Worm (Caenorhabditis elegans): ENCODE results near the gene ZK177.1.

Gene ZK177.1

DNA sequence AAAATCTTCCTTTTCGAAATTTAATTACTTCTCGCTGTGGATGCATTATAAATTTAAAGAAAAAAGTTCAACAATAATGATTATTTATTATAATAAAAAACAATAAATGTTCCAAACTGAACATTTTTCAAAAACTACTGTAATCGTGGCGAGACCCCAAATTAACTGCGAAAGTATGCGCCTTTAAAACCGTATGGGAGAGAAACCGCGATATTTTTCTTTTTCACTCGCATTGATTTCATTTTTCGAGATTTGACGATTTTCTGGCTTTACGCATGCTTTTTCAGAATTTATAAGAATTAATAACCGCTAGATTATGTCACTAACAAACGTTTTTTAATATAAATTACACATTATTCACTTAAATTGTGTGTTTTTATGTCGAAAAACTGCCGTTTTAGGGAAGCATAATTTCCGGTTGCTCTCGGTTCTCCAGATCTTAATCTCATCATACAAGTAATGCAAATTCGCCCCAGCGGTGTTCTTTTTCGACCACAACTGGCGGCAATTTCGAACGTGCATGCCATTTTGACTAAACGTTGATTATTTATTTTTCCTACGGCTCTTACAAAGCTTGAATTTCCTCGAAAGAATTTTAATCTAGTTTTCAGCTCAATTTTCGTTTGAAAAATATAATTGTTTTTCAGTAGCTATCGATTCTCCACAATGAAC, 26.8 kb upstream of the ZK177.1 start, which contains the start of gene F12A10.8:
F12A10.8 (minus strand) TSS at position 79 of the 672 bp plus-strand sequence.
- TF ChIP-seq ztf-23 (GFP tag; IDR thresholded peaks at IDR 0.05) (no peak), klf-2 (GFP tag; conservative IDR thresholded peaks at IDR 0.05) (no peak), ref-1 (GFP tag; conservative IDR thresholded peaks at IDR 0.05) (no peak), cog-1 (tag; optimal IDR thresholded peaks at IDR 0.05) (no peak), tab-1 (GFP tag; IDR thresholded peaks at IDR 0.05) (no peak), T22C8.4 (GFP tag; IDR thresholded peaks at IDR 0.05) (no peak), flt-1 (GFP tag; IDR thresholded peaks at IDR 0.05) (no peak), med-1 (GFP tag; optimal IDR thresholded peaks at IDR 0.05; ENCODE audit: insufficient read depth) (no peak), ztf-29 (GFP tag; IDR thresholded peaks at IDR 0.05) (no peak)

DNA sequence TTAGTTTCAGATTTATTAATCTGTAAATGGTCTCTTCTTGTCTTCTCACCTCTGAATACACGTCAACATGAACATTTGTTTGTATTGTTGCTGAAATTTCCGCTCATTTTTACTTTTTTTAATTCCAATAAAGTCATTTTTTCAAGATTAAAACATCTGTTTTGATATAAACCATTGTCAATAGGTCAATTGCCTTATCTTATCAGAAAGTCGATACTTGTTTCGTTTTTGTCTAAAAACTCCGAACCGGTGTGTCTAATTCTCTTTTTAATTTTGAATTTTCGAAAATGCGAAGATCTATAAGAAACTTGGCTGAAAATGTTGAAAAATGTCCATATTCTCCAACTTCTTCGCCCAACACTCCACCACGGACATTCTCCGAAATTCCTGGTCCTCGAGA, 24.2 kb upstream of the ZK177.1 start, which contains the start of gene cyp-44A1:
cyp-44A1 (plus strand) TSS at position 285 of the 400 bp plus-strand sequence.
- no peak for TF ChIP-seq med-1 (GFP tag; optimal IDR thresholded peaks at IDR 0.05; ENCODE audit: insufficient read depth)
- no peak for TF ChIP-seq flt-1 (GFP tag; IDR thresholded peaks at IDR 0.05)
- TF ChIP-seq klf-2 (GFP tag; conservative IDR thresholded peaks at IDR 0.05) = no peak
- TF ChIP-seq ref-1 (GFP tag; conservative IDR thresholded peaks at IDR 0.05) = no peak
- TF ChIP-seq ztf-29 (GFP tag; IDR thresholded peaks at IDR 0.05) = no peak

- TF ChIP-seq ztf-29 (GFP tag; IDR thresholded peaks at IDR 0.05) (no peak), ref-1 (GFP tag; conservative IDR thresholded peaks at IDR 0.05) (no peak), cog-1 (tag; optimal IDR thresholded peaks at IDR 0.05) (no peak), flt-1 (GFP tag; IDR thresholded peaks at IDR 0.05) (no peak), ztf-23 (GFP tag; IDR thresholded peaks at IDR 0.05) (no peak), T22C8.4 (GFP tag; IDR thresholded peaks at IDR 0.05) (no peak), klf-2 (GFP tag; conservative IDR thresholded peaks at IDR 0.05) (no peak), med-1 (GFP tag; optimal IDR thresholded peaks at IDR 0.05; ENCODE audit: insufficient read depth) (no peak), tab-1 (GFP tag; IDR thresholded peaks at IDR 0.05) (no peak)
These were observed 22.1 kb upstream of the ZK177.1 start, which contains the start of gene npp-24 for ce11 chrII:5505820-5506287. npp-24 (plus strand) TSS chrII:5505870.

DNA sequence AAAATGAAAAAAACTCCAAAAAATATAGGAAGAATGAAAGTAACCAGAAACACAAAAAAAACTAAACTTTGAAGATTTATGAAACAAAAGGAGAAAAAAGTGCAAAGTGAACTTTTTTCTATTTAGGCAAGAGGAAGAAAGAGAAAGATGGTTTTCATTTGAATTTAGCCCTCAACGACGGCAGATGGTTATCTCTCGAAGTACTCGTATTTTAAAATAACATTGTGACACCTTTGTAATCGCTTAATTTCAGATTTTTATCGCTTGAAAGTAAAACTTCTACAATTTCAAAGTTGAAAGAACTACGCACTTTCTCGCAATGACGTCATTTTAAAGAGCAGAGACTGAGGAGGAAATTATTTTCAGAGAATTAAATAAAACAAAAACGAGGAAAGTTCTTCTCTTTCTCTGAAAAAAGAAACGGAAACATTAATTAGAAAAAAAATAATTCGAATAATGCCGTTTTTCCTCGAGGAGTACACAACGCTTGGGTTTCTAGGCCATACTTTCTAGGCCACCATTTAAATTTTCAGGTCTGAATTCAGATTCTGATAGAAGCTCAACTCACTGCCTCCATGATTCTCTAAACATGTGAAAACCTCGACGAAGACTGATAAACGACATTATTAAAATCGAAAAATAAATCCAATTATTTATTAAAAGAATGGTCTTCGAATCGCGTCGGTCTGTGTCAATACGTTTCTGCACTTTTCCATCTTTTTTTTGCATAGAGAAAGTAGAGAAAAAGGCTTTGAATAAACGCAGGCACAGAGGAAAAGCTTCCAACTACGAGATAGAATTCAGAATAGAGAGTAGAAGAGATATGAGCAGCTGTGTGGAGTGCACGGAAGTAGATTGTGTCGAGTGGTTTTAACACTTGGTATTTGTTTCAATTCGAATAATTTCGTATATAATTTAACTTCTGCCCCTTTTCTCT, 16.3 kb upstream of the ZK177.1 start:
- no peak for TF ChIP-seq T22C8.4 (GFP tag; IDR thresholded peaks at IDR 0.05)
- TF ChIP-seq cog-1 (tag; optimal IDR thresholded peaks at IDR 0.05) = peak; percentile 44

DNA sequence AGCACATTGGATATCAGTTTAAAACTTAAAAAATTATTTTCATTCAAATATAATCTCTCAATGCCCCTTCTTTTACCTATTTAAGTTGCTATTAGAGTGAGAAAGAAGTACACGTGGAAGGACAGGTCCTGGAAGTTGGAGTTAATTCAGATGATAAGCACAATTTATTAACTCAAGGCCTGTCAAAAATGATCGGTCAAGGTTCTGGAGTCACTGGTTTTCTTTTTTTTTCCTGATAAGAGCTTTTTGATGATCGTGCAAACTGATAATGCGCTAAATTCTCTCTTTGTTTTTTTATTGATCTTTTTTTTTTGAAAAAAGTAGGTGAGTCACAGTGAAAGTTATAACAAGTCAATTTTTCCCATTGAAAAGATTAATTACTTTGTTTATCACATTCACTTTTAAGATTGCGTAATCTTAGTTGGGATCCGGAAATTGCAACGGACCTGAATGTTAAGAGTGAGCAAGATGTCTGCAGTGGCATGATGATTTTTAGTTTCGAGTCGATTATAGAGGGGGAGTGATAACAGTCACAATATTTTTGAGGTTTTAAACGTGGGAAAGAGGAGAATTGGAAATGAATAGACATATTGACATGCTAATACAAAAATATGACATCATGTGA, 15.4 kb upstream of the ZK177.1 start:
- TF ChIP-seq med-1 (GFP tag; optimal IDR thresholded peaks at IDR 0.05; ENCODE audit: insufficient read depth) (no peak), ref-1 (GFP tag; conservative IDR thresholded peaks at IDR 0.05) (no peak), flt-1 (GFP tag; IDR thresholded peaks at IDR 0.05) (no peak), cog-1 (tag; optimal IDR thresholded peaks at IDR 0.05) (no peak), T22C8.4 (GFP tag; IDR thresholded peaks at IDR 0.05) (no peak), tab-1 (GFP tag; IDR thresholded peaks at IDR 0.05) (no peak), ztf-29 (GFP tag; IDR thresholded peaks at IDR 0.05) (no peak), klf-2 (GFP tag; conservative IDR thresholded peaks at IDR 0.05) (no peak), ztf-23 (GFP tag; IDR thresholded peaks at IDR 0.05) (no peak)

- TF ChIP-seq tab-1 (GFP tag; IDR thresholded peaks at IDR 0.05) (no peak), cog-1 (tag; optimal IDR thresholded peaks at IDR 0.05) (no peak), ztf-23 (GFP tag; IDR thresholded peaks at IDR 0.05) (no peak), klf-2 (GFP tag; conservative IDR thresholded peaks at IDR 0.05) (no peak), ztf-29 (GFP tag; IDR thresholded peaks at IDR 0.05) (no peak), ref-1 (GFP tag; conservative IDR thresholded peaks at IDR 0.05) (no peak), flt-1 (GFP tag; IDR thresholded peaks at IDR 0.05) (no peak), med-1 (GFP tag; optimal IDR thresholded peaks at IDR 0.05; ENCODE audit: insufficient read depth) (no peak), T22C8.4 (GFP tag; IDR thresholded peaks at IDR 0.05) (no peak)
These were observed 13.1 kb upstream of the ZK177.1 start, which contains the start of gene sahd-1 for ce11 chrII:5514846-5515245. sahd-1 (minus strand) TSS chrII:5514945.

DNA sequence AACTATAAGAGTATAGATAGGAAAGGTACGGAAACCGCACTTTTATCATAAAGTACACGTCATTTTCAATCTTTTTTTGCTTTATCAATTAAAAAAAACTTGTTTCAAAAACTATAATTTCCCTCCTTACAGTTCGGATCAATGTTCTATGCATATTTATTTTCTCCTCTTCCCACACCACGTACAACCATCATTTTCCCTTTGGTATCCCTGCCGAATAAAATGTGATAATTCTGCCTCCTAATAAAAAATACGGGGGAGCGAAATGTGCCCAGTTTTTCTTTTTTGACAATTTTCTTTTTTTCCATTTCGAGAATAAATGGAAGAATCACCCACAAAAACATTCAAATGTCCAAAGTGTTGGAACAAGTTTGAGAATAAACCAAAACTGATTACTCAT, 12.4 kb upstream of the ZK177.1 start, which contains the start of gene ZK177.3:
ZK177.3 (plus strand) TSS at position 301 of the 400 bp plus-strand sequence.
- TF ChIP-seq cog-1 (tag; optimal IDR thresholded peaks at IDR 0.05) = no peak
- no peak for TF ChIP-seq ref-1 (GFP tag; conservative IDR thresholded peaks at IDR 0.05)
- TF ChIP-seq ztf-23 (GFP tag; IDR thresholded peaks at IDR 0.05) = no peak

ce11 chrII:5517643-5518042, 10.3 kb upstream of the ZK177.1 start, which contains the start of gene ZK177.9:
ZK177.9 (minus strand) TSS chrII:5517743.
- TF ChIP-seq ref-1 (GFP tag; conservative IDR thresholded peaks at IDR 0.05) (no peak), ztf-23 (GFP tag; IDR thresholded peaks at IDR 0.05) (no peak), tab-1 (GFP tag; IDR thresholded peaks at IDR 0.05) (no peak), cog-1 (tag; optimal IDR thresholded peaks at IDR 0.05) (no peak), klf-2 (GFP tag; conservative IDR thresholded peaks at IDR 0.05) (no peak), flt-1 (GFP tag; IDR thresholded peaks at IDR 0.05) (no peak), med-1 (GFP tag; optimal IDR thresholded peaks at IDR 0.05; ENCODE audit: insufficient read depth) (no peak), T22C8.4 (GFP tag; IDR thresholded peaks at IDR 0.05) (no peak), ztf-29 (GFP tag; IDR thresholded peaks at IDR 0.05) (no peak)

ce11 chrII:5518055-5518454, 9.9 kb upstream of the ZK177.1 start:
- TF ChIP-seq ztf-23 (GFP tag; IDR thresholded peaks at IDR 0.05) = no peak
- TF ChIP-seq cog-1 (tag; optimal IDR thresholded peaks at IDR 0.05) = no peak
- TF ChIP-seq ref-1 (GFP tag; conservative IDR thresholded peaks at IDR 0.05) = no peak
- TF ChIP-seq flt-1 (GFP tag; IDR thresholded peaks at IDR 0.05) = no peak
- no peak for TF ChIP-seq T22C8.4 (GFP tag; IDR thresholded peaks at IDR 0.05)
- TF ChIP-seq ztf-29 (GFP tag; IDR thresholded peaks at IDR 0.05) = no peak
- no peak for TF ChIP-seq klf-2 (GFP tag; conservative IDR thresholded peaks at IDR 0.05)

Data from whole organism, midembryonic.